Worm (Caenorhabditis elegans): ENCODE data around the gene F52H2.3.

The F52H2.3 gene

ce11 chrX:2531276-2531675, 9.6 kb downstream of the F52H2.3 start:
- TF ChIP-seq cebp-1 (GFP tag; IDR thresholded peaks at IDR 0.05) (peak; percentile 30; the same call in 1 of the 2 replicates), cebp-1 (tag; optimal IDR thresholded peaks at IDR 0.05) (peak; percentile 57), efl-1 (GFP tag; optimal IDR thresholded peaks at IDR 0.05) (no peak), Y56A3A.18 (GFP tag; IDR thresholded peaks at IDR 0.05) (0 out of 2 replicates have a peak, but pooled peaks have one; percentile 58), hrde-1 (tag; optimal IDR thresholded peaks at IDR 0.05; ENCODE audit: borderline replicate concordance) (no peak), attf-3 (GFP tag; conservative IDR thresholded peaks at IDR 0.05) (no peak), atf-7 (tag; optimal IDR thresholded peaks at IDR 0.05) (peak; percentile 56), hlh-26 (GFP tag; conservative IDR thresholded peaks at IDR 0.05) (no peak), fkh-3 (tag; optimal IDR thresholded peaks at IDR 0.05) (peak; percentile 2), K11D2.4 (GFP tag; IDR thresholded peaks at IDR 0.05) (no peak), nhr-120 (GFP tag; IDR thresholded peaks at IDR 0.05) (no peak), ceh-79 (tag; optimal IDR thresholded peaks at IDR 0.05) (peak; percentile 15), F57A8.1 (GFP tag; optimal IDR thresholded peaks at IDR 0.05) (no peak), ztf-25 (GFP tag; IDR thresholded peaks at IDR 0.05) (peak; percentile 72; the same call in 1 of the 2 replicates), tlf-1 (GFP tag; optimal IDR thresholded peaks at IDR 0.05) (no peak), madf-6 (GFP tag; IDR thresholded peaks at IDR 0.05) (peak; percentile 47; the same call in 1 of the 2 replicates), tbx-9 (tag; optimal IDR thresholded peaks at IDR 0.05; ENCODE audit: borderline replicate concordance) (no peak), Y53G8AR.9 (GFP tag; conservative IDR thresholded peaks at IDR 0.05) (no peak), nhr-179 (tag; optimal IDR thresholded peaks at IDR 0.05) (peak; percentile 73), snpc-1.3 (tag; optimal IDR thresholded peaks at IDR 0.05; ENCODE audit: insufficient read depth) (peak; percentile 48), ceh-91 (GFP tag; IDR thresholded peaks at IDR 0.05) (no peak), ceh-27 (GFP tag; optimal IDR thresholded peaks at IDR 0.05) (no peak), Y79H2A.3 (GFP tag; conservative IDR thresholded peaks at IDR 0.05) (no peak), F57C9.4 (tag; optimal IDR thresholded peaks at IDR 0.05) (no peak), pha-4 (tag; optimal IDR thresholded peaks at IDR 0.05) (no peak), ZK185.1 (tag; optimal IDR thresholded peaks at IDR 0.05; ENCODE audit: poor library complexity, severe bottlenecking) (peak; percentile 81), nfya-1 (tag; optimal IDR thresholded peaks at IDR 0.05; ENCODE audit: borderline replicate concordance, insufficient read depth) (no peak), B0019.2 (GFP tag; conservative IDR thresholded peaks at IDR 0.05) (no peak), dox-1 (GFP tag; IDR thresholded peaks at IDR 0.05) (peak; percentile 66; the same call in 1 of the 2 replicates), hmg-1.2 (GFP tag; IDR thresholded peaks at IDR 0.05) (peak; percentile 52), nhr-90 (tag; optimal IDR thresholded peaks at IDR 0.05) (peak; percentile 66), rpc-1 (optimal IDR thresholded peaks at IDR 0.05) (peak; percentile 90), rpc-1 (tag; optimal IDR thresholded peaks at IDR 0.05) (peak; percentile 83), Y95B8A.8 (GFP tag; IDR thresholded peaks at IDR 0.05) (no peak), D2030.7 (GFP tag; IDR thresholded peaks at IDR 0.05) (peak; percentile 58), pbrm-1 (GFP tag; IDR thresholded peaks at IDR 0.05) (peak; percentile 69), gei-17 (GFP tag; optimal IDR thresholded peaks at IDR 0.05) (no peak), F10E7.11 (tag; optimal IDR thresholded peaks at IDR 0.05) (no peak), T07F8.4 (tag; optimal IDR thresholded peaks at IDR 0.05) (peak; percentile 58), mxl-1 (tag; optimal IDR thresholded peaks at IDR 0.05) (no peak), mel-28 (tag; optimal IDR thresholded peaks at IDR 0.05; ENCODE audit: borderline replicate concordance) (no peak), cebp-2 (GFP tag; IDR thresholded peaks at IDR 0.05) (0 out of 2 replicates have a peak, but pooled peaks have one; percentile 12), F55B11.4 (tag; optimal IDR thresholded peaks at IDR 0.05; ENCODE audit: borderline replicate concordance, insufficient read depth) (no peak), lin-26 (GFP tag; IDR thresholded peaks at IDR 0.05) (peak; percentile 82), B0261.1 (tag; optimal IDR thresholded peaks at IDR 0.05) (peak; percentile 75), zfh-2 (GFP tag; conservative IDR thresholded peaks at IDR 0.05) (no peak), akir-1 (GFP tag; optimal IDR thresholded peaks at IDR 0.05) (no peak), Y53F4B.3 (GFP tag; IDR thresholded peaks at IDR 0.05) (no peak), tbp1 (GFP tag; optimal IDR thresholded peaks at IDR 0.05) (peak; percentile 85)
